Worm (Caenorhabditis elegans) whole organism, late embryonic: ENCODE data around the gene Y6D1A.1.

Experiments used
- C08G9.2 ChIP-seq: sonication (generic microtip); optimal IDR thresholded peaks from 2 replicates; lab custom pipeline; 2016; ENCODE audit warnings: mild to moderate bottlenecking, missing genetic modification characterization, moderate library complexity, missing compliant biosample characterization
- C38D4.7 ChIP-seq: fragments of 200-800 bp; sonication (Bioruptor generic); optimal IDR thresholded peaks from 2 replicates; lab custom pipeline; 2018; ENCODE audit warnings: mild to moderate bottlenecking, missing genetic modification characterization, moderate library complexity, missing compliant biosample characterization
- K09A11.1 ChIP-seq: sonication (generic microtip); optimal IDR thresholded peaks from 2 replicates; lab custom pipeline; 2017; ENCODE audit warnings: antibody characterized with exemption, mild to moderate bottlenecking, missing genetic modification characterization, missing compliant biosample characterization; ENCODE audit not compliant: insufficient read depth
- Y22D7AL.16 ChIP-seq: sonication (generic microtip); optimal IDR thresholded peaks from 2 replicates; lab custom pipeline; 2016; ENCODE audit warnings: missing genetic modification characterization, missing compliant biosample characterization
- ama-1 ChIP-seq: fragments of 150-350 bp; optimal IDR thresholded peaks from 2 replicates; lab custom pipeline; 2014
- ceh-18 ChIP-seq: sonication (generic microtip); optimal IDR thresholded peaks from 2 replicates; lab custom pipeline; 2016; ENCODE audit warnings: missing genetic modification characterization, missing compliant biosample characterization
- ceh-24 ChIP-seq: sonication (generic microtip); optimal IDR thresholded peaks from 2 replicates; lab custom pipeline; 2016; ENCODE audit warnings: mild to moderate bottlenecking, missing genetic modification characterization, missing compliant biosample characterization
- ceh-30 ChIP-seq: fragments of 150-350 bp; optimal IDR thresholded peaks from 2 replicates; lab custom pipeline; 2014; ENCODE audit warnings: missing biosample characterization, missing genetic modification characterization
- ceh-31 ChIP-seq: sonication (generic microtip); optimal IDR thresholded peaks from 2 replicates; lab custom pipeline; 2016; ENCODE audit warnings: missing genetic modification characterization, missing compliant biosample characterization
- ceh-34 ChIP-seq: sonication (generic microtip); optimal IDR thresholded peaks from 2 replicates; lab custom pipeline; 2016; ENCODE audit warnings: mild to moderate bottlenecking, missing genetic modification characterization, missing compliant biosample characterization
- ceh-45 ChIP-seq: fragments of 200-800 bp; sonication (Bioruptor generic); IDR thresholded peaks from 2 replicates; pipeline ENCODE4 v1.3.6; 2022; ENCODE audit warnings: missing genetic modification reagents, missing genetic modification characterization, missing compliant biosample characterization
- ceh-6 ChIP-seq: fragments of 200-800 bp; sonication (Bioruptor generic); optimal IDR thresholded peaks from 2 replicates; lab custom pipeline; 2018; ENCODE audit warnings: mild to moderate bottlenecking, missing genetic modification characterization, missing compliant biosample characterization
- dmd-4 ChIP-seq: sonication (generic microtip); optimal IDR thresholded peaks from 2 replicates; lab custom pipeline; 2016; ENCODE audit warnings: borderline replicate concordance, missing genetic modification characterization, missing compliant biosample characterization
- dve-1 ChIP-seq: sonication (generic microtip); optimal IDR thresholded peaks from 2 replicates; lab custom pipeline; 2017; ENCODE audit warnings: antibody characterized with exemption, mild to moderate bottlenecking, missing genetic modification characterization, missing compliant biosample characterization
- elt-2 ChIP-seq: sonication (generic microtip); optimal IDR thresholded peaks from 2 replicates; lab custom pipeline; 2016; ENCODE audit warnings: missing genetic modification reagents, missing genetic modification characterization, missing compliant biosample characterization
- elt-4 ChIP-seq: sonication (generic microtip); optimal IDR thresholded peaks from 2 replicates; lab custom pipeline; 2016; ENCODE audit warnings: missing genetic modification characterization, missing compliant biosample characterization
- eyg-1 ChIP-seq: sonication (generic microtip); optimal IDR thresholded peaks from 2 replicates; lab custom pipeline; 2016; ENCODE audit warnings: missing genotype, missing genetic modification characterization, missing compliant biosample characterization
- fax-1 ChIP-seq: sonication (generic microtip); optimal IDR thresholded peaks from 2 replicates; lab custom pipeline; 2016; ENCODE audit warnings: missing genotype, missing genetic modification characterization, missing compliant biosample characterization
- fkh-10 ChIP-seq: fragments of 150-350 bp; optimal IDR thresholded peaks from 2 replicates; lab custom pipeline; 2014; ENCODE audit warnings: missing biosample characterization, missing genetic modification reagents, missing genetic modification characterization
- gmeb-2 ChIP-seq: sonication (generic microtip); optimal IDR thresholded peaks from 2 replicates; lab custom pipeline; 2016; ENCODE audit warnings: missing genetic modification characterization, inconsistent platforms, missing compliant biosample characterization
- hlh-6 ChIP-seq: sonication (generic microtip); optimal IDR thresholded peaks from 2 replicates; lab custom pipeline; 2016; ENCODE audit warnings: missing genotype, missing genetic modification characterization, missing compliant biosample characterization
- hlh-8 ChIP-seq: sonication (generic microtip); optimal IDR thresholded peaks from 2 replicates; lab custom pipeline; 2016; ENCODE audit warnings: missing genotype, missing genetic modification characterization, missing compliant biosample characterization
- nhr-232 ChIP-seq: sonication (generic microtip); optimal IDR thresholded peaks from 2 replicates; lab custom pipeline; 2016; ENCODE audit warnings: missing genetic modification characterization, missing compliant biosample characterization
- npax-4 ChIP-seq: sonication (generic microtip); optimal IDR thresholded peaks from 2 replicates; lab custom pipeline; 2016; ENCODE audit warnings: missing genetic modification characterization, missing compliant biosample characterization
- odd-2 ChIP-seq: sonication (generic microtip); optimal IDR thresholded peaks from 2 replicates; lab custom pipeline; 2017; ENCODE audit warnings: antibody characterized with exemption, mild to moderate bottlenecking, missing genetic modification characterization, missing compliant biosample characterization
- pax-1 ChIP-seq: fragments of 150-350 bp; optimal IDR thresholded peaks from 2 replicates; lab custom pipeline; 2014; ENCODE audit warnings: missing biosample characterization, missing genetic modification characterization
- pha-2 ChIP-seq: sonication (generic microtip); optimal IDR thresholded peaks from 2 replicates; lab custom pipeline; 2017; ENCODE audit warnings: mild to moderate bottlenecking, missing genetic modification characterization, missing compliant biosample characterization
- pha-4 ChIP-seq: fragments of 150-350 bp; optimal IDR thresholded peaks from 2 replicates; lab custom pipeline; 2018; ENCODE audit warnings: missing biosample characterization, missing genetic modification reagents, missing genetic modification characterization
- pqm-1 ChIP-seq: sonication (generic microtip); optimal IDR thresholded peaks from 2 replicates; lab custom pipeline; 2016; ENCODE audit warnings: missing genetic modification characterization, missing compliant biosample characterization
- pros-1 ChIP-seq: fragments of 150-350 bp; optimal IDR thresholded peaks from 2 replicates; lab custom pipeline; 2014; ENCODE audit warnings: missing biosample characterization, missing genetic modification reagents, missing genetic modification characterization
- rnt-1 ChIP-seq: sonication (generic microtip); optimal IDR thresholded peaks from 2 replicates; lab custom pipeline; 2016; ENCODE audit warnings: missing genetic modification characterization, missing compliant biosample characterization
- sdc-2 ChIP-seq: sonication (generic microtip); optimal IDR thresholded peaks from 2 replicates; lab custom pipeline; 2016; ENCODE audit warnings: missing genotype, missing genetic modification characterization, missing compliant biosample characterization
- sox-2 ChIP-seq: fragments of 200-800 bp; sonication (Bioruptor generic); IDR thresholded peaks from 2 replicates; pipeline ENCODE4 v1.3.6; 2022; ENCODE audit warnings: missing genetic modification reagents, missing genetic modification characterization, missing compliant biosample characterization
- tbx-2 ChIP-seq: sonication (generic microtip); optimal IDR thresholded peaks from 2 replicates; lab custom pipeline; 2016; ENCODE audit warnings: missing genetic modification characterization, missing compliant biosample characterization
- ttx-3 ChIP-seq: sonication (generic microtip); optimal IDR thresholded peaks from 2 replicates; lab custom pipeline; 2016; ENCODE audit warnings: missing genetic modification reagents, missing genetic modification characterization, missing compliant biosample characterization
- unc-55 ChIP-seq: sonication (generic microtip); optimal IDR thresholded peaks from 2 replicates; lab custom pipeline; 2017; ENCODE audit warnings: missing biosample characterization, missing genetic modification reagents, missing genetic modification characterization
- unc-86 ChIP-seq: sonication (generic microtip); optimal IDR thresholded peaks from 2 replicates; lab custom pipeline; 2016; ENCODE audit warnings: missing genetic modification characterization, missing compliant biosample characterization
- ztf-16 ChIP-seq: sonication (generic microtip); optimal IDR thresholded peaks from 2 replicates; lab custom pipeline; 2017; ENCODE audit warnings: missing genetic modification characterization, missing compliant biosample characterization

Y6D1A.1 gene

DNA sequence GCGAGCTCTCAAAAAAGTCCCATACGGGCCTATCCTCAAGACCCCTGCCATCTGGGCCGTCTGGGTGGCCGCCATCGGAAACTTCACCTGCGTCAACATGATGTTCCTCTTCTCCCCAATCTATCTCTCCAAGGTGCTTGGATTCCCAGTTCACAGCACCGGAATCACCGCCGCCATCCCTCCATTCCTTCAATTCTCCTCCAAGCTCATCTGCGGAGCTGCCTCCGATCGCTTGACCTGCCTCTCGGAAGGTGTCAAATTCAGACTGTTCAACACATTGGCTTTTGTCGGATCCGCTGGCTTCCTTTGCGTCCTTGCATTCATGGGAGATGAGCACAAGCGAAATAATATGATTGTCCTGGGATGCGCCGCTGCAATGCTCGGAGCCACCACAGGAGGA, 21.6 kb upstream of the Y6D1A.1 start:
- peak; percentile 7 for TF ChIP-seq sdc-2 (tag; lab: Kevin White, UChicago)
- TF ChIP-seq ceh-45 (GFP tag; lab: Robert Waterston, UW) = no peak

DNA sequence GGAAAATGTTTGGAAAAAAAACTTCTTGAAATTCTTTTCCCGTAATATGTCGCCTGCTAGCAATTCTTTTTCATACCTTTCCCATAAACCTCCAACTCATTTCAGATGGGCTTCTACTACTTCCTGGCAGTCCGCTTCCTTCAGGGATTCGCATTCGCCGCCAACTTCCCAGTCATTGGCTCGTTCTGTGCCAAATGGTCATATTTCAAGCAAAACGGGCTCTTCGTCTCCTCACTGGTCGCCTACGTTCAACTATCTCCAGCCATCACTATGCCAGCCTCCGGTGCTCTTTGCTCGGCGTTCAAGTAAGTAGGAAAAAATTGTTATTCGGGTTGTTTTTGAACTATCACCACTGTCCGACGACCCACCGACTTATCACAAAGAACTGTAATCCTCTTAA, 20.7 kb upstream of the Y6D1A.1 start:
- no peak for TF ChIP-seq rnt-1 (tag; lab: Kevin White, UChicago)

DNA sequence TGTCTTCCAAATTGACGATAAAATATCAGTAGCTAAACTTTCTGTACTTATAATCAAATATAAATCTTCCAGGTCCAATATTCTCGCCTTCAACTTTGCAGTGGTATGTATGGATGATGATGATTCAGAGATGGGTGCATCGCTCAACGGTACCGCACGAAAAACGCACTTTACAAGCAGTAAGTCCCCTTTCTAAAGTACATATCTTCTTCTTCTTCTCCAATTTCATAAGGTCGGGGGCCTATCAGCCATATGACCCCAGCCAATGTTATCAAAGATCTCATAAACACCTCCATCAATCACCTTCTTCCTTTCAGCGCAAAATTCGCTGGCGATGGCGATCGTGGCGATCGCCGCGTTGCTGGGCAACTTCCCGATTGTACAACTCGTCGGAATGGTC, 20.0 kb upstream of the Y6D1A.1 start:
- no peak for TF ChIP-seq hlh-6
- no peak for TF ChIP-seq fax-1 (tag; lab: Kevin White, UChicago)
- no peak for TF ChIP-seq tbx-2
- no peak for TF ChIP-seq unc-86 (tag; lab: Kevin White, UChicago)
- no peak for TF ChIP-seq gmeb-2 (tag; lab: Kevin White, UChicago)

DNA sequence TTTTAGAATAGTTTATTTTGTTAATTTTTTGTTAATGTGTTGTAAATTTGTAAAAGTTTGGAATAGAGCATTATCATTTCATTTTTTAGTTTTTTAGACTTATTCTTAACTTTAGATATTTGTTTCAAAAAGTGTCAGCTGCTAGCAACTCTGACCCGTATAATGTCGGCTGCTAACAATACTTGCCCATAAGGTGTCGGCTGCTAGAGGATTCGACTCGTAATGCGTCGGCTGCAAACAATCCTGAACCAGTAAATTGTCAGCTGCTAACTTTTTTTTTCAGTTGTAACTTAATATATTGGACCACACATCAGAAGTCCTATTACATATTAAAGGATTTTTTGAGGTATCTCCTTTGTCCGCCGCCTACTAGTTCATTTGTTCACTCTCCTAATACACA, 19.4 kb upstream of the Y6D1A.1 start:
- TF ChIP-seq hlh-6 = no peak
- TF ChIP-seq ttx-3 (tag; lab: Kevin White, UChicago) = no peak
- no peak for TF ChIP-seq odd-2
- no peak for TF ChIP-seq pax-1
- TF ChIP-seq unc-55 = no peak
- no peak for TF ChIP-seq ztf-16 (tag; lab: Kevin White, UChicago)
- no peak for TF ChIP-seq ceh-6 (GFP tag; lab: Kevin White, UChicago)
- no peak for TF ChIP-seq pha-2 (tag; lab: Kevin White, UChicago)
- TF ChIP-seq fax-1 (tag; lab: Kevin White, UChicago) = no peak
- no peak for TF ChIP-seq K09A11.1 (tag; lab: Kevin White, UChicago)
- no peak for TF ChIP-seq nhr-232 (tag; lab: Kevin White, UChicago)
- no peak for TF ChIP-seq ceh-24 (tag; lab: Kevin White, UChicago)
- TF ChIP-seq ama-1 (lab: Kevin White, UChicago) = no peak
- no peak for TF ChIP-seq pros-1 (tag; lab: Kevin White, UChicago)
- no peak for TF ChIP-seq ceh-30 (tag; lab: Kevin White, UChicago)
- no peak for TF ChIP-seq elt-4
- no peak for TF ChIP-seq fkh-10
- no peak for TF ChIP-seq dve-1 (tag; lab: Kevin White, UChicago)
- no peak for TF ChIP-seq dmd-4 (tag; lab: Kevin White, UChicago)
- TF ChIP-seq ceh-18 (tag; lab: Kevin White, UChicago) = no peak

DNA sequence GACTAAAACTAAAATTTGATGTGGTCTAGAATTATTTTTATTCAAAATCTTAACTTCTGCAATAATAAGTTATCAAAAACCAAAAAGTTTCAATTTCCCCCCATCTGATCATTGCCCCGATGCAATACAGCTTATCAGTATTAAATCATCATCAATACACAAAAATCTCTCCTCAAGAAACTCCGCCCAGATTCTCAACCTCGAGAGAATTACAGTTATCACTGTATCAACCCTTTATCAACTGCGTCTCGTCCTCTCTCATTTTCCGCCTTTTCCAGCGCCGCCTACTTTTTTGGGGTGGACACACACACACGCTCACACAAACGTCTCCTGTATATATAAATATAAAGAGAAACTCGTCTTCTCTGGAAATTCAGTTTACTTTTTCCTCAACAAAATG, 18.9 kb upstream of the Y6D1A.1 start, which contains the start of gene T27D12.1:
Gene T27D12.1 (plus strand): TSS at position 301 of the 400 bp plus-strand sequence.
- TF ChIP-seq elt-2 (tag; lab: Kevin White, UChicago) (no peak), dve-1 (tag; lab: Kevin White, UChicago) (no peak), pha-4 (no peak), ceh-30 (tag; lab: Kevin White, UChicago) (no peak), ceh-31 (tag; lab: Kevin White, UChicago) (no peak), ztf-16 (tag; lab: Kevin White, UChicago) (no peak), tbx-2 (no peak), npax-4 (no peak), hlh-6 (no peak), Y22D7AL.16 (tag; lab: Kevin White, UChicago) (no peak), ttx-3 (tag; lab: Kevin White, UChicago) (no peak)

DNA sequence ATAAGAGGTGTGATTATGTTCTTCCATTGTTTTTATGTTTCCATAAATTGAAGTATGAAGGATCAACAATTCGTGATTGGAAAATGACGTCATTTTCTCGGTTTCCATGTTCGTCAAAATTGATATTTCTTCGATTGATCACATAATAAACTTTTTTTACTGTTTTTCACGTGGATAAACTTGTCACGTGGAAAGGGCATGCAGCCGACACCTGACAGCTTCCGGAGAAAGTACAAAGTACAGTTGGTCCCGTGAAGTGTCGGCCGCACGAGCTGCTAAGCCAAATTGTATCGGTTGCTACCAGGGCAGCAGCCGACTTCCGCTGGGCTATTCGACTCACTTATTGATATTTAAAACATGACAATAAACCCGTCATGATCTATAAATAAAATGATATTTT, 18.2 kb upstream of the Y6D1A.1 start:
- TF ChIP-seq dve-1 (tag; lab: Kevin White, UChicago) = no peak
- TF ChIP-seq nhr-232 (tag; lab: Kevin White, UChicago) = no peak
- TF ChIP-seq gmeb-2 (tag; lab: Kevin White, UChicago) = no peak

DNA sequence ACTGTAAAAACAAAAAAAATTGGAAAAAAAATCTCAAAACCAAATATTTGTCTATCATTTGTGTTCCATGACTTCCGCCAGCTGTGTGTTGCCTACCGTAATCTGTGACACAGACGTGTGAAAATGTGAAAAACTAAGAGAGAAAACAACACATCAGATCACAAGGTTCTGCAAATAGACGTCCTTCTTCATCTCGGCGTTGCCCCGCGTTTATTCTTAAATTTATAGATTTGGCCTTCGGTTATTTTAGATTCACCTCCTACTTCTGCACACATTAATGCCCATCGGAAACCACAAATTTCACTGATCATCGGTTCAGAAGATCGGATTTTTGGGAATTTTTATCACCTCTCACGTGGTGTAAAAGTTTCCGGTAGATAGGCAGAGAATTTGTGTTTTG, 15.7 kb upstream of the Y6D1A.1 start:
- TF ChIP-seq pqm-1 (tag; lab: Kevin White, UChicago) (no peak), C38D4.7 (no peak), eyg-1 (tag; lab: Kevin White, UChicago) (no peak), ceh-34 (no peak), hlh-8 (tag; lab: Kevin White, UChicago) (no peak), C08G9.2 (tag; lab: Kevin White, UChicago) (no peak), sox-2 (GFP tag; lab: Robert Waterston, UW) (no peak), Y22D7AL.16 (tag; lab: Kevin White, UChicago) (no peak)
